Worm (Caenorhabditis elegans) whole organism, mixed stage, embryonic: ENCODE measurements around the gene F53C11.9.

Source experiments
- mab-5 ChIP-seq: fragments of 150-350 bp; optimal IDR thresholded peaks from 2 replicates; lab custom pipeline; 2014; ENCODE audit warnings: missing biosample characterization, missing genetic modification characterization
- nhr-12 ChIP-seq: fragments of 150-350 bp; optimal IDR thresholded peaks from 2 replicates; lab custom pipeline; 2014; ENCODE audit warnings: missing biosample characterization, missing genetic modification characterization
- nhr-237 ChIP-seq: fragments of 150-350 bp; optimal IDR thresholded peaks from 2 replicates; lab custom pipeline; 2014; ENCODE audit warnings: missing biosample characterization, missing genetic modification characterization
- sem-2 ChIP-seq: fragments of 200-800 bp; sonication (Bioruptor generic); optimal IDR thresholded peaks from 2 replicates; lab custom pipeline; 2018; ENCODE audit warnings: mild to moderate bottlenecking, missing genetic modification characterization, missing compliant biosample characterization

DNA sequence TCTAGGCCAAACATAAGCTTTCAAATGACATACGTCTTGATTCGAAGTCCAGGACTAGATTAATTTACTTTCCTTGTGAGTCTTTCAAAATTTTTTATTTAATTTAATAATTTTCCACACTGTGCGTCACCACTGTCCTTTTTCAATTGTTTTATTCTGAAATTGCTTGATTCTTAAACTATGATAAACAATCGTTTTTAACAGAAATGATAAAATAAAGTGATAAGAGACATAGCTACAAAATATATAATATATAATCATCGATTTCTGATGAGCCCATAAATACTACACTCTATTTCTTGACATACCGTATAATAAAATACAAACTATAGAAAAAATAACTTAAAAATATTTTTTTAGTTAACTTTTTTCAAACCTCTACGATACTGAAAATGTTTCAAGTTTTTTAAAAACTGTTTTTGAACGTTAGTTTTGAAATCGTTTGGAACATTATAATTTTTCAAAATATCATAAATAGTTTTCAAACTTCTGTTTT, 8.8 kb upstream of the F53C11.9 start, which contains the start of gene nas-24:
- TF ChIP-seq sem-2 (GFP tag; lab: Kevin White, UChicago) (no peak), nhr-237 (tag; lab: Kevin White, UChicago) (no peak), nhr-12 (tag; lab: Kevin White, UChicago) (no peak), mab-5 (tag; lab: Kevin White, UChicago) (no peak)
